Worm (Caenorhabditis elegans) whole organism, late embryonic: ENCODE data around the gene clec-123.

Experiments
- ceh-34 ChIP-seq: sonication (generic microtip); optimal IDR thresholded peaks from 2 replicates; lab custom pipeline; 2016; ENCODE audit warnings: mild to moderate bottlenecking, missing genetic modification characterization, missing compliant biosample characterization
- elt-2 ChIP-seq: sonication (generic microtip); optimal IDR thresholded peaks from 2 replicates; lab custom pipeline; 2016; ENCODE audit warnings: missing genetic modification reagents, missing genetic modification characterization, missing compliant biosample characterization
- ets-4 ChIP-seq: sonication (generic microtip); optimal IDR thresholded peaks from 2 replicates; lab custom pipeline; 2016; ENCODE audit warnings: missing genetic modification characterization, missing compliant biosample characterization
- hlh-8 ChIP-seq: sonication (generic microtip); optimal IDR thresholded peaks from 2 replicates; lab custom pipeline; 2016; ENCODE audit warnings: missing genotype, missing genetic modification characterization, missing compliant biosample characterization
- nhr-11 ChIP-seq: fragments of 150-350 bp; optimal IDR thresholded peaks from 2 replicates; lab custom pipeline; 2014; ENCODE audit warnings: missing biosample characterization, missing genetic modification characterization
- pax-1 ChIP-seq: fragments of 150-350 bp; optimal IDR thresholded peaks from 2 replicates; lab custom pipeline; 2014; ENCODE audit warnings: missing biosample characterization, missing genetic modification characterization
- pqm-1 ChIP-seq: sonication (generic microtip); optimal IDR thresholded peaks from 2 replicates; lab custom pipeline; 2016; ENCODE audit warnings: missing genetic modification characterization, missing compliant biosample characterization

- TF ChIP-seq nhr-11 (tag; lab: Kevin White, UChicago) (no peak), pqm-1 (tag; lab: Kevin White, UChicago) (no peak), ets-4 (no peak), elt-2 (no peak), ceh-34 (tag; lab: Kevin White, UChicago) (no peak), pax-1 (tag; lab: Kevin White, UChicago) (no peak), hlh-8 (no peak)
Observed at ce11 chrII:3135293-3135692, 21.3 kb downstream of the clec-123 start.
